Worm (Caenorhabditis elegans): ENCODE measurements around the gene C10G8.8.

The C10G8.8 gene

DNA sequence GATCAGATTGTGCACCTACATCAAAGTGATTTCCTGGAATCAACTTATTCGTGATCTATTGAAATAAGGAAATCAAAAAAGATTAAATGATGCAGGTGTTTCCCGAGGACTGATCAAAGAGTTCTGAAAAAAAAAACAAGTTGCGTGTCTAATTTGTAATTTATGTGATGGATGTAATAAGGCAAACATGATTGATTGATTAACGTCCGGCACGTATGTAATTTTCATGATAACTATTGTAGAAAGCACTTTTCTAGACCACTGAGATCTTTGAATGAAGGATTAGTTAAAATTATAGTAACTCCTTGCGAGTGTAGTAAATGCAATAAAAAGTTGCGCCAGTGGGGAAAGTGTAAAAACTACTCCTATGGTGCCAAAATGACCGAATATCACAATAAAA lies 17.2 kb upstream of the C10G8.8 start, which contains the start of gene srg-25:
Gene srg-25 (minus strand): TSS at position 101 of the 400 bp plus-strand sequence.
- TF ChIP-seq F37B4.10 (GFP tag; IDR thresholded peaks at IDR 0.05) (no peak), snpc-3.4 (tag; optimal IDR thresholded peaks at IDR 0.05) (no peak), Y79H2A.3 (GFP tag; conservative IDR thresholded peaks at IDR 0.05) (no peak), hmg-1.2 (GFP tag; IDR thresholded peaks at IDR 0.05) (no peak), aptf-3 (GFP tag; IDR thresholded peaks at IDR 0.05) (no peak)

DNA sequence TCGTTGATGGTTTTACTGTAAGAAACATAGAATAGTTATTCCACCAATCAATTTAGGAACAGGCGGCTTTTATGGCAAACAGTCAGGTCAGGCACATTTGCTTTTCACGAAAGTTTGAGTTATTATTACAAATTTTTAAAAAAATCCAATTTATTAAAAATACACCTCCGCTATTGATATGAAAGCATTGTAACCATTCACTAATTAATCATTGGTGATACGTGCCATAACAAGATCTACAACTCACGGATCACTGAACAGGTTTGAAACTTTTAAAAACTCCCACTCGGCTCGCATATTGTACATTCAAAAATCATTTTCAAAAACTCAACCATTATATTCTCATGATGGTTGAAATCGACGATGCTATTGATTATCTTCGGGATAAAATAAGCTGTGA lies 11.3 kb upstream of the C10G8.8 start, which contains the start of gene srg-27:
Gene srg-27 (plus strand): TSS at position 301 of the 400 bp plus-strand sequence.
- TF ChIP-seq F57A8.1 (GFP tag; optimal IDR thresholded peaks at IDR 0.05) (no peak), T26A5.8 (tag; optimal IDR thresholded peaks at IDR 0.05) (no peak), ceh-79 (tag; optimal IDR thresholded peaks at IDR 0.05) (no peak), madf-8 (GFP tag; conservative IDR thresholded peaks at IDR 0.05) (no peak), egl-44 (GFP tag; IDR thresholded peaks at IDR 0.05) (no peak), tlf-1 (GFP tag; optimal IDR thresholded peaks at IDR 0.05) (no peak), cebp-1 (GFP tag; IDR thresholded peaks at IDR 0.05) (no peak), cebp-1 (tag; optimal IDR thresholded peaks at IDR 0.05) (no peak), F57C9.4 (tag; optimal IDR thresholded peaks at IDR 0.05) (no peak), aptf-3 (GFP tag; IDR thresholded peaks at IDR 0.05) (no peak), unc-62 (GFP tag; optimal IDR thresholded peaks at IDR 0.05) (no peak)

DNA sequence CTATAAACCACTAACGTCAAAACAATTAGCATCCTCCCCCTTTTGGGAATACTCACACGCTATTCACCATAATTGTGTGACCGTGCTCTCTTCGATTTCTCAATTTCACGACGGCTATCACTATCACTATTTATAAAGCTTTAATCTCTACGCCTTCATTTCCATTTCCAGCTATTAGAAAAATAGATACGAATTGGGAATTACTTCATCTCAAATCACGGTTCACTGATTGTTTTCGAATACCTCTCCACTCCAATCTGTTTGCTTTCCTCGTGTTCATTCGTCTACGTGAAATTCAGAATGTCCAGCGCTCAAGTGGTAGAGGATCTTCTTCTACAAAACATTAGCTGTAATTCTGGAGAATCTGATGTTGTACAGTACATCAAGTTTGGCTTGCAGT lies 8.7 kb upstream of the C10G8.8 start, which contains the start of gene srg-29:
Gene srg-29 (plus strand): TSS at position 301 of the 400 bp plus-strand sequence.
- TF ChIP-seq nfyb-1 (GFP tag; IDR thresholded peaks at IDR 0.05) (no peak), Y79H2A.3 (GFP tag; conservative IDR thresholded peaks at IDR 0.05) (no peak), cebp-2 (GFP tag; IDR thresholded peaks at IDR 0.05) (no peak), T26A5.8 (tag; optimal IDR thresholded peaks at IDR 0.05) (no peak), zim-3 (tag; optimal IDR thresholded peaks at IDR 0.05) (no peak), madf-8 (GFP tag; conservative IDR thresholded peaks at IDR 0.05) (no peak), xnd-1 (tag; optimal IDR thresholded peaks at IDR 0.05) (no peak), dpff-1 (tag; optimal IDR thresholded peaks at IDR 0.05) (no peak)

DNA sequence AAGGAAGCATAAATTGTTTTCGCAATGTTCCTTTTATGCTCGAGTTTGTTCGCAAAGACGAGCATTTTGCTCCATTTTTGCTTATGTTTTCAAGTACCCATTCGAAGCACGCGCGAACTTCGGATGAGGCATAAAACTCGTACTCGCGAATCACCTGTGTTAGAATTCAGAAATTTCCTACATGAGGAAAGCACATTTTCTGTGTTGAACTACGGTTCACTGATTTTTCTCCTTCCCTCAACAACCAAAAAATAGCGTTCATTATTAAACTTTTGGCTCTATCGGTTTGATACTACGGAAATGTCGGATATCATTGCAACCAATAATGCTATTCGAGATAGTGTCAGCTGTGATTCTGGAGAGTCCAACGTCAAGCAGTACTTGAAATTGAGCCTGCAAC lies 6.4 kb upstream of the C10G8.8 start, which contains the start of gene srg-28:
Gene srg-28 (plus strand): TSS at position 301 of the 400 bp plus-strand sequence.
- no peak for TF ChIP-seq hsf-1 (GFP tag; IDR thresholded peaks at IDR 0.05)
- no peak for TF ChIP-seq ceh-100 (GFP tag; IDR thresholded peaks at IDR 0.05)
- no peak for TF ChIP-seq nfya-1 (tag; optimal IDR thresholded peaks at IDR 0.05; ENCODE audit: borderline replicate concordance, insufficient read depth)
- no peak for TF ChIP-seq madf-10 (tag; optimal IDR thresholded peaks at IDR 0.05)
- TF ChIP-seq mcd-1 (GFP tag; IDR thresholded peaks at IDR 0.05) = no peak
- TF ChIP-seq nfyb-1 (GFP tag; IDR thresholded peaks at IDR 0.05) = no peak
- TF ChIP-seq egl-44 (GFP tag; IDR thresholded peaks at IDR 0.05) = no peak
- no peak for TF ChIP-seq mxl-1 (tag; optimal IDR thresholded peaks at IDR 0.05)
- TF ChIP-seq sptf-2 (GFP tag; optimal IDR thresholded peaks at IDR 0.05) = no peak
- no peak for TF ChIP-seq bed-1 (GFP tag; IDR thresholded peaks at IDR 0.05)
- no peak for TF ChIP-seq aptf-2 (GFP tag; conservative IDR thresholded peaks at IDR 0.05)
- no peak for TF ChIP-seq F49E8.2 (tag; optimal IDR thresholded peaks at IDR 0.05; ENCODE audit: insufficient read depth)
- TF ChIP-seq F52B5.7 (tag; optimal IDR thresholded peaks at IDR 0.05) = no peak
- TF ChIP-seq B0261.1 (tag; optimal IDR thresholded peaks at IDR 0.05) = no peak
- TF ChIP-seq attf-3 (GFP tag; conservative IDR thresholded peaks at IDR 0.05) = no peak
- TF ChIP-seq rpc-1 (optimal IDR thresholded peaks at IDR 0.05) = no peak
- no peak for TF ChIP-seq rpc-1 (tag; optimal IDR thresholded peaks at IDR 0.05)
- no peak for TF ChIP-seq atf-7 (tag; optimal IDR thresholded peaks at IDR 0.05)
- no peak for TF ChIP-seq ceh-27 (GFP tag; optimal IDR thresholded peaks at IDR 0.05)
- TF ChIP-seq snpc-1.1 (tag; optimal IDR thresholded peaks at IDR 0.05; ENCODE audit: insufficient read depth) = no peak

All from whole organism, young adult.